Fruit fly (Drosophila melanogaster): Measurements from ENCODE around the gene CG31668.

CG31668 gene

DNA sequence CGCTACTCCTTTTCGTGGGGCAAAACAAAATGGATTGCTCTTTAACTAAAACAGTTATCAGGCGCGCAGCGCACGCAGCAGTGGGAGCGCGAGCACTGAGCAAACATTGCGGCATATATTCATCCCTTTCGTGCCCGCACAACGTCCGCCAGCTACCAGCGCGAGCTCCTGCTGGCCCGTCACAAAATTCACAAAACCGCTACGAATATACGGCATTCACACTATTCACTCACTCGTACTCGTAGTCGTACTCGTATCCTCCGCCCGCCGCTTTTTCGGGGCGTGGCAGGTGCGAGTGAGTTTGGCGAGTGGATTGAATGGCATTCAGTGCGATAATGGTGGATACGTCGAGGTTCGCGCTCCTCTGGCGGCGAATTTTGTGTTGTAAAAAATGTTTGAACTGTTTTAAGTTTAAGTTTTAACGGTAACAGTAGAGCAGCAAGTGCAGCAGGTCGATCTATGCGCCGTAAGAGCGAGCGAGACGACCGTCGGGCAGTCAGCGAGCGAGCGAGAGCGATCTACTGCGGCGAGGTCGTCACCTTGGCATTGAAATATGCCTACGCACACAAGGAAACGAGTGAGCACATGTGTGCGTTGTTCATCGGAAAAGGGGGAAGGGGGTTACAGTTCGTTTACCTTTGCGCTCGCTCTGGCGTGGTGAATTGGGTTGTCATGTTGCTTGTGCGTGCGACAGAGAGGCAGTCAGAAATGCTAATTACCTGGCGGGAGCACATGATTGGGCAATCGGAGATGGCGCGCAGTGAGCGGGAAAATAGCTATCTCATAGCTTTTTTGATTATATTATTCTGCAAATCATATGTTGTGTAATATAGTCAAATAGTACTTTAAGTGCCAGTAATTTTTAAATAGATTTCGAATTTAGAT is 9.1 kb downstream of the CG31668 start:
- TF ChIP-seq EcR (GFP tag; optimal IDR thresholded peaks at IDR 0.05) (peak; percentile 100), CG8478 (optimal IDR thresholded peaks at IDR 0.05) (peak; percentile 33), psq (optimal IDR thresholded peaks at IDR 0.05) (no peak), Dll (optimal IDR thresholded peaks at IDR 0.05) (peak; percentile 87)

DNA sequence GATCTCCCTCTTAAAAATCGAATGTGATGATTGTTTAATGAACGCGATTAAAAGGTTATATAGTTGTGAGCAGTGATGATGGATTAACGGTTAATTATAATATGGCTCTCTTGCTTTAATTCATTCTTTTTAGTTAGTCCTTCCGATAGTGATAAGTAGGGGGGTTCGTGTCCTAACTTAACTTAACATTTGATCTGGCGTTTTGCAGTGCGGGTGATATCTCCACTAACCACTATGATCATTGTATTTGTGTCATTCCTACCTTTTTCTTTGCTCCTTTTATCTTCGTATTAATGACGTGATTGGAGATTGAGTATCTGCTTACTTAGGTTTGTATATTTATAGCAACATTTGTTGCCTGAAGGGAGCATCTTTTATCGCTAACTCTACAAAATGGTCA is 10.6 kb downstream of the CG31668 start:
- TF ChIP-seq psq (optimal IDR thresholded peaks at IDR 0.05): no peak
- TF ChIP-seq usp (GFP tag; optimal IDR thresholded peaks at IDR 0.05): no peak
- TF ChIP-seq CG8478 (optimal IDR thresholded peaks at IDR 0.05): no peak
- no peak for TF ChIP-seq pan (optimal IDR thresholded peaks at IDR 0.05)
- no peak for TF ChIP-seq Dll (optimal IDR thresholded peaks at IDR 0.05)
- no peak for TF ChIP-seq EcR (GFP tag; optimal IDR thresholded peaks at IDR 0.05)

DNA sequence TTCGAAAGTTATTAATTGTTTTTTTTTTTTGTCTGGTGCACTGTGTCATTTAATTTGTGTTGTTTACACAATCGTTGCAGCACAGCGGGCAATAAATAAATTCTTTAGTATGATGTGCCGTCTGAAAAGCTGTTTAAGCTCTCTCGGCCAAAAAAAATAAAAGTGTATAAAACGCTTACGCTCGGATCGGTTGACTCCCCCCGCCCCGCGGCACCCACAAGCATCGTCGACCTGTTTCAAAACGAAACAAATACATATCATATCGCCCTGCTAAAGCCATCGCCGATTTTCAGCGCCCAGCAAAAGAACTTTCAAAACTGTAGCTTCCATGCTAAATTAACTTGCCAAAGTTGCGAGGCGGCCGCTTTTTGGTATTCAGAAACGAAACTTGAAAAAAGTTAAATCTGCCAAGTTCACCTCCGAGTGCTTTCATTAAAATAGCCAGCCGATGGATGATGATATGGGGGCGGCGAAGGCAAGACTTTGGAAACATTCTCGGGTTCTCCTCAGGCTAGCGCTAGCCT is 11.6 kb downstream of the CG31668 start:
- TF ChIP-seq CG8478 (optimal IDR thresholded peaks at IDR 0.05) (no peak), EcR (GFP tag; optimal IDR thresholded peaks at IDR 0.05) (peak in 1 of 2 experiments; percentile 31)

DNA sequence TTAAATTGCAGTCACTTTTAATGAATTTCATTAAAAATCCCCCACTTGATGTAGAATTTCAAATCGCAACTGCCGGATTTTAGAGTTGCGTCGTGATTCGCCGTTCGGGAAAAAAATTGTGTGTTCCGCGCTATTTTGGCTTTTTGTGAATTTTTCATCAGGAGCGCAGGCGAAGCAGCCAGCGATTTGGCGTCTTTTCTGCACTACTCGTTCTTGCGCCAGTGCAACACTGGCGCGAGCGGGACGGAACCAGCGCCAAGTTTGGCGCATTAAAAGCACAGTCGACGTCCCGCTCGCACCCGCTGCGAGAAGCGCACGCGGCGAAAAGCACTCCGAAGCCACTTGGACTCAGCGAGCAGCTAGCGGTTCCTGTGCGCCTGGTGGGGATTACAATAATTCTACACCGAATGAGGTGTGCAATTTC is 12.6 kb downstream of the CG31668 start:
- peak; percentile 38 for TF ChIP-seq Dll (optimal IDR thresholded peaks at IDR 0.05)
- peak; percentile 50 for TF ChIP-seq CG8478 (optimal IDR thresholded peaks at IDR 0.05)
- TF ChIP-seq EcR (GFP tag; optimal IDR thresholded peaks at IDR 0.05): peak; percentile 25 to 69
- no peak for TF ChIP-seq usp (GFP tag; optimal IDR thresholded peaks at IDR 0.05)
- TF ChIP-seq psq (optimal IDR thresholded peaks at IDR 0.05): no peak
- TF ChIP-seq pan (optimal IDR thresholded peaks at IDR 0.05): no peak

DNA sequence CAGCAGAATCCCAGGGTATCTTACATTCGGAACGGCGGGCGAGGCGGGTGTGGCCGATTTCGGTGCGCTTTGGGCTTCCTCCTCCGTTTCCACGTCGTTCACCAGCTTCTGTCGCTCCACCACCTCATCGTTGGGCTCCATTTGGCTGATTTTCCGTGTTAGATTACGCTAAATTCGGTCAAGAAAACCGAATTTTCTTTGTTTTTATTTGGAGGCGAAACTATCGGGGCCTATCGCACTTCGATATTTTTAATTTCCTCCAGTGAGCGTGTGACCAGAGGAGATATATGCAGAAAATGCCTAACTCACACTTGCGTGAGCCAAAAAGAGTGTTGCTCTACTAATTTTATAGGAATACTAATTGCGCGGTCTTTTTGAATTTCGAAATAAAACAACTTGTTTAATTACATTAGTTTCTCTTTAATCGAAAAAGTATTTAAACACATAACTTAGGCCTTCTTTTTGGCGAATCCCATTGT is 13.8 kb downstream of the CG31668 start, which contains the start of gene CG10874:
CG10874 (minus strand) TSS at position 264 of the 479 bp plus-strand sequence.
- TF ChIP-seq pan (optimal IDR thresholded peaks at IDR 0.05) (no peak), Dll (optimal IDR thresholded peaks at IDR 0.05) (no peak)

DNA sequence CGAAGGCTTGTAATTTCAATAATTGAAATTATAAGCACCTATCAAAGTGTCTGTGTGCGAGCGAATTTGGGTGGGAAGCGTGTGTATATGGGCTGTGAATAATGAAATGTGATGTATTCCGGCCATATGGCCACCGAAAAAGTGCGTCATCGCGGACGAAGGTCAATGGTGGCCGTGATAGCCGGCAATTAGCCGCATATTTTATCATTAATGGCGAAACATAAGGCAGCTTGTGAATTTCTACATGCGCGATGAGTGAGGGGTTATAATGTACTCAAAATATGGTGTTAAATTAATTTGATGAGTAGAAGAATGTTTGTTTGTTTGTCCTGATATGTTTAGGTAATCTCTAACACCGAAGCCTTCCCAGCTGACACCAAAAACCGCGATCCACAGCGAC is 14.6 kb downstream of the CG31668 start:
- TF ChIP-seq Dll (optimal IDR thresholded peaks at IDR 0.05): no peak
- no peak for TF ChIP-seq EcR (GFP tag; optimal IDR thresholded peaks at IDR 0.05)
- no peak for TF ChIP-seq psq (optimal IDR thresholded peaks at IDR 0.05)
- no peak for TF ChIP-seq pan (optimal IDR thresholded peaks at IDR 0.05)
- no peak for TF ChIP-seq usp (GFP tag; optimal IDR thresholded peaks at IDR 0.05)
- TF ChIP-seq CG8478 (optimal IDR thresholded peaks at IDR 0.05): no peak

DNA sequence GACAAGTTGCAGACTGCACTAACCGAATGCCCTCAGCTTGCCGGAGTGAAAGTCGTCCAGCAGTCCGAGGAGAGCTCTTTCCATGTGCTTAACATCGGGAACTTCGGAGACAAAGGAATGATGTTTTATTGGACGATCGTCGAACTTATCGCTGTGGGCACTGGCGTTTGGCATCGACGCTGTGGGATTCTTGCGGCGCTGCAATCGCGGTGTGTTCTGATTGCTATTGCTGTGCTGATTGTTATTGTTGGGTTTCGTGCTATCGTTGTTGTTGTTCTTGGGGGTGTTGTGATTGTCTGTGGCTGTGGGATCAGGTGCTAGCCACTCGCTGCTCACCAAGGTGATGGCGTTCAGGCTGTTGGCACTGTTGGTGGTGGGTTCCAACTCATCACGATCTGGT is 15.3 kb downstream of the CG31668 start:
- TF ChIP-seq usp (GFP tag; optimal IDR thresholded peaks at IDR 0.05) (no peak), psq (optimal IDR thresholded peaks at IDR 0.05) (no peak), CG8478 (optimal IDR thresholded peaks at IDR 0.05) (no peak), pan (optimal IDR thresholded peaks at IDR 0.05) (no peak), EcR (GFP tag; optimal IDR thresholded peaks at IDR 0.05) (no peak), Dll (optimal IDR thresholded peaks at IDR 0.05) (no peak)

DNA sequence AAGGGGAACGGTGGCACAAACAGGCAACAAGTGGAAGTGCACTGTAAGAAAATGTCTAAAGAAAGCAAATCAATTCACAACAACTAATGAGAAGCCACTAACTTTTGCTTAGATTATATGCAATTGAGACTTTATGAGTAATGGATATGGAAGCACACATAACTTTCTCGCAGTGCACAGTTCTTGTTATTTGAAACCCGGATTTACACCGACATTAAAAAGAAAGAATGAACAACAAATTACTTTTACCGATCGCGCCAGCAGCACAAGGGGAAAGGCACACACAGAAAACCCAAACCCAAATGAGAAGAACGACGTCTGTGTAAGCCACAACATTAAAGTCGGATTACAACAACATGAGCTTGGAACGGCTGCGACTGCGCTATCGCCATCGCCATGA is 16.9 kb downstream of the CG31668 start:
- no peak for TF ChIP-seq Dll (optimal IDR thresholded peaks at IDR 0.05)

DNA sequence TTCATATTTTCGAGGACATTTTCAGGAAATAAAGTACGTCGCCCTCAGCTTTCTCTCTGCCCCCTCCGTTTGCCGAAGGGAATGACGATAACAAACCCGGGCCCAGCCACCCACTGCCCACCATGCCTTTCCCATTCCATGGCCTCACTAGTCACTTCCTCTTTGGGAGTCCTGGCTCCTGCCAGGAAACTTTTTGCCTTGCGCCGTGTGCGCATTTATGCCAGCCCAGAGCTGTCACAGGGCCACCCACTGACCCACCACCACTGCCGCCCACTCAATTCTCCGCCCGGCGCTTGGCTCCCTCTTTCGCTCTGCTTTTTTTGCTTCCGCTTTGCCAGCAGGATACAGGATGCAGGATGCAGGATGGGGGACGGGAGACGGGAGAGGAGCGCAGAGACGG is 18.6 kb downstream of the CG31668 start:
- TF ChIP-seq pan (optimal IDR thresholded peaks at IDR 0.05) (no peak), CG8478 (optimal IDR thresholded peaks at IDR 0.05) (no peak), Dll (optimal IDR thresholded peaks at IDR 0.05) (no peak)

DNA sequence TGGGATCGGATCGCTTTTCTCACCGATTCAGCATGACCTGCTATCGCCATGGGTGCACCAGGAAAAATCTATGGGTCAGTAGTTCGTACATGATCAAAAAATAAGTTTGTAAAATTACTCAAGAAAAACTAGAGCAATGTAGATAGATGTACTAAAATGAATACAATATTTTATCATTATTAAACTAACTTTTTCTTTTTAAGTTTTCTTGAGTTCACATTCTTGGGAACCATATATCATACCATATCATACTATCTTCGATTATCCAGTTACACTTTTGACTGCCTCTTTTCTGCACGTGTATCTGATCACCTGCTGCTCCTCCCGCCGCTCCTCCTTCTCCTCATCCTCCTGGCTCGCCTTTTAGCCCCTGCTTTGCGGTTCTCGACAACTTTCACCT is 20.6 kb downstream of the CG31668 start:
- TF ChIP-seq psq (optimal IDR thresholded peaks at IDR 0.05) (no peak), CG8478 (optimal IDR thresholded peaks at IDR 0.05) (no peak), EcR (GFP tag; optimal IDR thresholded peaks at IDR 0.05) (no peak), pan (optimal IDR thresholded peaks at IDR 0.05) (no peak), usp (GFP tag; optimal IDR thresholded peaks at IDR 0.05) (no peak), Dll (optimal IDR thresholded peaks at IDR 0.05) (no peak)

DNA sequence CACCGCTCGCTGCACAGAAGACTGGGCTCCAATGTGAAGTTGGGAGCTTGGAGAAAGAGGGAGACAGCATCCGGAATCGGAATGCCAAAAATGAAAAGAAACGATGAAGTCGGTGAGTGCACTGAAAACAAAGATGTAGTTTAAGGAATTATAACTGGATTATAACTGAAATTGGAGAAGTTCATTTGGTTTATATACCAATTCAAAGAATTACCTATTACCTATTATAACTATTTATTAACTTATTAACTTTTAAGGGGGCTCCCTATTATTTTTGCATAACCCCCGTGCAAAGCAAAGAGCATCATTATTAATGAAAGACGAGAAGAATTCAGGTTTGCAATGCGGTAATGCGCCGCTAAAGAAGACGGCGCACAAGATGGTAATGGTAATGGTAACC is 21.3 kb downstream of the CG31668 start:
- TF ChIP-seq Dll (optimal IDR thresholded peaks at IDR 0.05) (no peak), CG8478 (optimal IDR thresholded peaks at IDR 0.05) (no peak), pan (optimal IDR thresholded peaks at IDR 0.05) (no peak), EcR (GFP tag; optimal IDR thresholded peaks at IDR 0.05) (no peak), usp (GFP tag; optimal IDR thresholded peaks at IDR 0.05) (no peak), psq (optimal IDR thresholded peaks at IDR 0.05) (no peak)

DNA sequence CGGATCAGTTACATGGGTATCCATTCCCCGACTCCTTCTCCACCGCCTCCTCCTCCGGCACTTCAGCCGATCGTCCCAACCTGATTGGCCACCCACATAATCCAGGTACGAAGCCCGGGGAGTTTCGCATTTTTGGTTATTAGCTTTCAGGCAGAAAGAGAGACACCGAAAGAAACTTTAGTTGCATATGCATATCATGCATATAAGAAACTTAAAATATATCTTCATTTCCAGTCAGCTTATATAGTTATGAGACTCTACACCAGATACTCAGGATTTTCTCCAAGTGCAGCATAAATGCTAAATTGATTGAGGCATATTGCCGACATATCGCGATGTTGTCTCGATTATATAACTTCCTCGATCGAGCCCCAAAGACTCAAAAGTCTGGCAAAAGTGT is 21.8 kb downstream of the CG31668 start:
- TF ChIP-seq psq (optimal IDR thresholded peaks at IDR 0.05) (no peak), pan (optimal IDR thresholded peaks at IDR 0.05) (no peak)

DNA sequence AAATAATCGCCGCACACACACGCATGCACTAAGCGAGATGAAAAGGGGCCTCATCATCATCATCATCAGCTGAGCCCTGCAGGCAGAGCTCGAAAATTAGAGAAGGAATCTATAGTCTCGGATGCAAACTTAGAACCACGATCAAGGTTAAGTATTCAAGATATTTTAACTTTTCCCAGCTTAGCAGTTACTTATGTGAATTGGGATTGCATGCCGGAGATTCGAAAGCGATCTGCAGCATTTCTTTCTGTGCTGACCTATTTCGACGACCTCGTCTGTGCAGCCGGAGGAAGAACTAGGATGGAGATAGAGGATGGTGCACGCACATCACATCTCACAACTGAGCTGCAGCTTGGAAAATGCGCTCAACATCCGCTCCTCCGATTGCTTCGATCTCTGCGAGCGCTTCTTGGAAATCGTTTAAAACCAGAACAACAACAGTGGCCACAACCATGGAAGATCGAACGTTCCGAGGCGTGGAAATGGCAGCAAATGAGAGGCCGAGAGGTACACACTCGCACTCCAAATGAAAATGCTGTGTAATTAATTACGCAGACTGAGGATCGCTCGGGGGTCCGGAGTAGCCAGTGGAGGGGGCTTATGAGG is 23.1 kb downstream of the CG31668 start:
- TF ChIP-seq pan (optimal IDR thresholded peaks at IDR 0.05) (no peak), Dll (optimal IDR thresholded peaks at IDR 0.05) (no peak), CG8478 (optimal IDR thresholded peaks at IDR 0.05) (no peak), EcR (GFP tag; optimal IDR thresholded peaks at IDR 0.05) (no peak), usp (GFP tag; optimal IDR thresholded peaks at IDR 0.05) (no peak), psq (optimal IDR thresholded peaks at IDR 0.05) (no peak)

Measured in whole organism.